Worm (Caenorhabditis elegans): ENCODE data around the gene fbxa-84.

- TF ChIP-seq ceh-39 (tag; optimal IDR thresholded peaks at IDR 0.05) (no peak), unc-62 (GFP tag; optimal IDR thresholded peaks at IDR 0.05) (no peak), mep-1 (tag; optimal IDR thresholded peaks at IDR 0.05) (no peak), snpc-4 (tag; optimal IDR thresholded peaks at IDR 0.05) (no peak), nhr-28 (tag; optimal IDR thresholded peaks at IDR 0.05) (no peak), nhr-237 (tag; optimal IDR thresholded peaks at IDR 0.05) (no peak), nhr-12 (tag; optimal IDR thresholded peaks at IDR 0.05) (no peak)
Observed at ce11 chrV:15230243-15230642, 48.0 kb downstream of the fbxa-84 start, which contains the start of gene srw-15.
